Worm (Caenorhabditis elegans): ENCODE data around the gene C43F9.7.

- TF ChIP-seq pag-3 (tag; optimal IDR thresholded peaks at IDR 0.05; ENCODE audit: borderline replicate concordance) (no peak), nhr-11 (tag; optimal IDR thresholded peaks at IDR 0.05) (no peak), ama-1 (optimal IDR thresholded peaks at IDR 0.05) (no peak), T23F11.4 (GFP tag; optimal IDR thresholded peaks at IDR 0.05) (no peak), pha-4 (tag; optimal IDR thresholded peaks at IDR 0.05) (no peak)
These were observed 22.9 kb upstream of the C43F9.7 start for ce11 chrIV:10616366-10616765.

Data from whole organism, late embryonic.